Worm (Caenorhabditis elegans) whole organism, L4/young adult: ENCODE data around the gene srz-31.

Experiments used
- W03F9.2 ChIP-seq: fragments of 150-350 bp; optimal IDR thresholded peaks from 2 replicates; lab custom pipeline; 2014; ENCODE audit warnings: missing biosample characterization, missing genetic modification characterization
- dao-5 ChIP-seq: sonication (generic microtip); optimal IDR thresholded peaks from 2 replicates; lab custom pipeline; 2016; ENCODE audit warnings: missing genotype, missing genetic modification characterization, moderate library complexity, missing compliant biosample characterization
- him-1 ChIP-seq: sonication (generic microtip); optimal IDR thresholded peaks from 2 replicates; lab custom pipeline; 2016; ENCODE audit warnings: missing genotype, missing genetic modification reagents, missing genetic modification characterization, missing compliant biosample characterization

Gene srz-31

ce11 chrIV:14137063-14137462 lies at the start of gene srz-31:
TSS of gene srz-31 (plus strand) at chrIV:14137363.
- no peak for TF ChIP-seq dao-5
- no peak for TF ChIP-seq W03F9.2 (tag; lab: Kevin White, UChicago)
- TF ChIP-seq him-1 (tag; lab: Kevin White, UChicago), result no peak

ce11 chrIV:14089749-14090148 lies 47.4 kb upstream of the srz-31 start:
- TF ChIP-seq W03F9.2 (tag; lab: Kevin White, UChicago) (no peak), him-1 (tag; lab: Kevin White, UChicago) (no peak), dao-5 (no peak)

ce11 chrIV:14091242-14091641 lies 45.9 kb upstream of the srz-31 start, which contains the start of gene noah-2:
TSS of gene noah-2 (plus strand) at chrIV:14091254.
- TF ChIP-seq W03F9.2 (tag; lab: Kevin White, UChicago), result no peak
- no peak for TF ChIP-seq him-1 (tag; lab: Kevin White, UChicago)
- no peak for TF ChIP-seq dao-5

ce11 chrIV:14098540-14099098 lies 38.5 kb upstream of the srz-31 start:
- TF ChIP-seq W03F9.2 (tag; lab: Kevin White, UChicago), result no peak
- TF ChIP-seq dao-5, result no peak
- no peak for TF ChIP-seq him-1 (tag; lab: Kevin White, UChicago)

- TF ChIP-seq dao-5, result no peak
- no peak for TF ChIP-seq him-1 (tag; lab: Kevin White, UChicago)
- no peak for TF ChIP-seq W03F9.2 (tag; lab: Kevin White, UChicago)
Observed at ce11 chrIV:14099256-14099655, 37.9 kb upstream of the srz-31 start, which contains the start of gene col-133. TSS of gene col-133 (minus strand) at chrIV:14099356.

- no peak for TF ChIP-seq W03F9.2 (tag; lab: Kevin White, UChicago)
- no peak for TF ChIP-seq him-1 (tag; lab: Kevin White, UChicago)
- TF ChIP-seq dao-5, result no peak
Observed at ce11 chrIV:14103054-14103453, 34.1 kb upstream of the srz-31 start, which contains the start of gene F52B11.5. TSS of gene F52B11.5 (minus strand) at chrIV:14103231.

- TF ChIP-seq W03F9.2 (tag; lab: Kevin White, UChicago), result no peak
- TF ChIP-seq dao-5, result no peak
- no peak for TF ChIP-seq him-1 (tag; lab: Kevin White, UChicago)
Observed at ce11 chrIV:14104745-14105144, 32.4 kb upstream of the srz-31 start.

ce11 chrIV:14106274-14106673 lies 30.9 kb upstream of the srz-31 start, which contains the start of gene ins-34:
TSS of gene ins-34 (plus strand) at chrIV:14106574.
- TF ChIP-seq dao-5 (no peak), him-1 (tag; lab: Kevin White, UChicago) (no peak), W03F9.2 (tag; lab: Kevin White, UChicago) (no peak)

- TF ChIP-seq dao-5, result no peak
- no peak for TF ChIP-seq W03F9.2 (tag; lab: Kevin White, UChicago)
- TF ChIP-seq him-1 (tag; lab: Kevin White, UChicago), result no peak
Observed at ce11 chrIV:14107647-14108046, 29.5 kb upstream of the srz-31 start.

- TF ChIP-seq W03F9.2 (tag; lab: Kevin White, UChicago), result no peak
- no peak for TF ChIP-seq dao-5
- TF ChIP-seq him-1 (tag; lab: Kevin White, UChicago), result no peak
Observed at ce11 chrIV:14113621-14114020, 23.5 kb upstream of the srz-31 start.

ce11 chrIV:14114357-14114756 lies 22.8 kb upstream of the srz-31 start:
- TF ChIP-seq W03F9.2 (tag; lab: Kevin White, UChicago), result no peak
- TF ChIP-seq dao-5, result no peak
- no peak for TF ChIP-seq him-1 (tag; lab: Kevin White, UChicago)

ce11 chrIV:14115045-14115444 lies 22.1 kb upstream of the srz-31 start:
- TF ChIP-seq W03F9.2 (tag; lab: Kevin White, UChicago) (no peak), dao-5 (no peak), him-1 (tag; lab: Kevin White, UChicago) (no peak)

- TF ChIP-seq dao-5, result no peak
- TF ChIP-seq W03F9.2 (tag; lab: Kevin White, UChicago), result peak; percentile 45
- no peak for TF ChIP-seq him-1 (tag; lab: Kevin White, UChicago)
Observed at ce11 chrIV:14115556-14115955, 21.6 kb upstream of the srz-31 start.

- TF ChIP-seq dao-5, result no peak
- no peak for TF ChIP-seq W03F9.2 (tag; lab: Kevin White, UChicago)
- TF ChIP-seq him-1 (tag; lab: Kevin White, UChicago), result no peak
Observed at ce11 chrIV:14119327-14119726, 17.8 kb upstream of the srz-31 start.

- TF ChIP-seq him-1 (tag; lab: Kevin White, UChicago), result no peak
- no peak for TF ChIP-seq W03F9.2 (tag; lab: Kevin White, UChicago)
- TF ChIP-seq dao-5, result no peak
Observed at ce11 chrIV:14123956-14124355, 13.2 kb upstream of the srz-31 start, which contains the start of gene nkcc-1. TSS of gene nkcc-1 (minus strand) at chrIV:14124056.
